Worm (Caenorhabditis elegans) whole organism, early embryonic: ENCODE measurements around the gene F46B6.9.

Experiments
- B0310.2 ChIP-seq: sonication (generic microtip); optimal IDR thresholded peaks from 2 replicates; lab custom pipeline; 2016; ENCODE audit warnings: mild to moderate bottlenecking, missing genetic modification characterization, missing compliant biosample characterization
- aly-1 ChIP-seq: sonication (generic microtip); optimal IDR thresholded peaks from 2 replicates; lab custom pipeline; 2016; ENCODE audit warnings: missing genetic modification characterization, missing compliant biosample characterization
- ama-1 ChIP-seq: fragments of 150-350 bp; optimal IDR thresholded peaks from 2 replicates; lab custom pipeline; 2014
- ceh-13 ChIP-seq: fragments of 200-800 bp; sonication (Bioruptor generic); optimal IDR thresholded peaks from 2 replicates; lab custom pipeline; 2018; ENCODE audit warnings: mild to moderate bottlenecking, missing genetic modification characterization, missing compliant biosample characterization
- ets-7 ChIP-seq: sonication (generic microtip); optimal IDR thresholded peaks from 2 replicates; lab custom pipeline; 2016; ENCODE audit warnings: missing genotype, missing genetic modification characterization, missing compliant biosample characterization
- flt-1 ChIP-seq: fragments of 200-800 bp; sonication (Bioruptor generic); IDR thresholded peaks from 2 replicates; pipeline ENCODE4 v1.3.6; 2022; ENCODE audit warnings: missing genetic modification characterization, missing compliant biosample characterization
- hmbx-1 ChIP-seq: sonication (generic microtip); optimal IDR thresholded peaks from 2 replicates; lab custom pipeline; 2016; ENCODE audit warnings: mild to moderate bottlenecking, missing genetic modification characterization, missing compliant biosample characterization
- hmg-4 ChIP-seq: fragments of 200-800 bp; sonication (Bioruptor generic); optimal IDR thresholded peaks from 2 replicates; lab custom pipeline; 2018; ENCODE audit warnings: mild to moderate bottlenecking, missing genetic modification characterization, missing compliant biosample characterization
- sea-1 ChIP-seq: fragments of 200-800 bp; sonication (Bioruptor generic); conservative IDR thresholded peaks from 2 replicates; pipeline ENCODE4 v1.3.6; 2022; ENCODE audit warnings: missing genetic modification characterization, missing compliant biosample characterization
- tra-4 ChIP-seq: sonication (generic microtip); optimal IDR thresholded peaks from 2 replicates; lab custom pipeline; 2017; ENCODE audit warnings: missing genetic modification characterization, missing compliant biosample characterization

ce11 chrV:9777645-9778044 lies 19.0 kb upstream of the F46B6.9 start, which contains the start of gene smg-4:
- TF ChIP-seq B0310.2, result no peak
- no peak for TF ChIP-seq ama-1 (lab: Kevin White, UChicago)
- TF ChIP-seq hmbx-1 (tag; lab: Kevin White, UChicago), result no peak
- TF ChIP-seq flt-1 (GFP tag; lab: Robert Waterston, UW), result no peak
- TF ChIP-seq ets-7 (tag; lab: Kevin White, UChicago), result no peak
- no peak for TF ChIP-seq sea-1 (GFP tag; lab: Robert Waterston, UW)
- TF ChIP-seq tra-4 (tag; lab: Kevin White, UChicago), result no peak
- TF ChIP-seq ceh-13, result no peak
- TF ChIP-seq aly-1 (tag; lab: Kevin White, UChicago), result no peak
- no peak for TF ChIP-seq hmg-4
